Fruit fly (Drosophila melanogaster): Measurements from ENCODE around the gene CG32266.
A peak's percentile ranks its signal among the peaks of the same experiment; 100 is the strongest.

CG32266 gene

dm6 chr3L:3787595-3788151, 2.9 kb upstream of the CG32266 start (continued):
- TF ChIP-seq az2 (GFP tag; optimal IDR thresholded peaks at IDR 0.05) = no peak
- TF ChIP-seq CG7745 (tag; optimal IDR thresholded peaks at IDR 0.05) = no peak
- no peak for TF ChIP-seq CG7372 (GFP tag; IDR thresholded peaks at IDR 0.05)
- TF ChIP-seq CG34224 (GFP tag; IDR thresholded peaks at IDR 0.05; ENCODE audit: partially characterized antibody) = peak; percentile 36; the same call in 2 of the 3 replicates
- no peak for TF ChIP-seq pho (GFP tag; optimal IDR thresholded peaks at IDR 0.05)
- TF ChIP-seq HLH4C (GFP tag; IDR thresholded peaks at IDR 0.05; ENCODE audit: partially characterized antibody) = peak; percentile 29; the same call in 1 of the 3 replicates
- TF ChIP-seq CG15601 (tag; optimal IDR thresholded peaks at IDR 0.05) = peak; percentile 50
- TF ChIP-seq CG7786 (GFP tag; optimal IDR thresholded peaks at IDR 0.05) = no peak
- TF ChIP-seq CG3163 (GFP tag; optimal IDR thresholded peaks at IDR 0.05) = peak; percentile 52
- TF ChIP-seq CG12104 (GFP tag; optimal IDR thresholded peaks at IDR 0.05) = no peak
- TF ChIP-seq Tbp (GFP tag; optimal IDR thresholded peaks at IDR 0.05) = no peak
- TF ChIP-seq CG7987 (GFP tag; optimal IDR thresholded peaks at IDR 0.05) = no peak
- TF ChIP-seq NfI (GFP tag; optimal IDR thresholded peaks at IDR 0.05) = peak; percentile 27
- TF ChIP-seq CG2875 (GFP tag; optimal IDR thresholded peaks at IDR 0.05) = no peak
- no peak for TF ChIP-seq tin (GFP tag; optimal IDR thresholded peaks at IDR 0.05)
- no peak for TF ChIP-seq dysf (GFP tag; IDR thresholded peaks at IDR 0.05)
- no peak for TF ChIP-seq klu (GFP tag; IDR thresholded peaks at IDR 0.05)
- no peak for TF ChIP-seq vnd (GFP tag; IDR thresholded peaks at IDR 0.05; ENCODE audit: partially characterized antibody)
- TF ChIP-seq gfzf (GFP tag; optimal IDR thresholded peaks at IDR 0.05) = peak; percentile 92
- TF ChIP-seq ato (GFP tag; IDR thresholded peaks at IDR 0.05; ENCODE audit: partially characterized antibody) = peak; percentile 36; the same call in 1 of the 2 replicates
- no peak for TF ChIP-seq CG2678 (tag; optimal IDR thresholded peaks at IDR 0.05)
- no peak for TF ChIP-seq prd (optimal IDR thresholded peaks at IDR 0.05)
- TF ChIP-seq prd (GFP tag; IDR thresholded peaks at IDR 0.05) = 0 out of 3 replicates have a peak, but pooled peaks have one; percentile 6
- no peak for TF ChIP-seq E2f1 (GFP tag; IDR thresholded peaks at IDR 0.05)
- TF ChIP-seq CG11247 (GFP tag; IDR thresholded peaks at IDR 0.05) = no peak
- peak in 1 of 2 experiments; percentile 53 for TF ChIP-seq bsh (GFP tag; optimal IDR thresholded peaks at IDR 0.05)
- TF ChIP-seq CG5180 (GFP tag; optimal IDR thresholded peaks at IDR 0.05) = no peak
- peak; percentile 59; the same call in 1 of the 2 replicates for TF ChIP-seq Bgb (GFP tag; IDR thresholded peaks at IDR 0.05; ENCODE audit: partially characterized antibody)
- no peak for TF ChIP-seq sim (GFP tag; IDR thresholded peaks at IDR 0.05)
- TF ChIP-seq CG6791 (GFP tag; IDR thresholded peaks at IDR 0.05; ENCODE audit: partially characterized antibody) = 0 out of 3 replicates have a peak, but pooled peaks have one; percentile 5
- no peak for TF ChIP-seq pan (optimal IDR thresholded peaks at IDR 0.05)
- no peak for TF ChIP-seq pan (GFP tag; optimal IDR thresholded peaks at IDR 0.05 in 1 of 2, IDR thresholded peaks at IDR 0.05 in 1 of 2)
- peak; percentile 47 for TF ChIP-seq MESR4 (GFP tag; optimal IDR thresholded peaks at IDR 0.05)
- TF ChIP-seq Ssrp (tag; optimal IDR thresholded peaks at IDR 0.05) = no peak
- TF ChIP-seq CG31365 (tag; optimal IDR thresholded peaks at IDR 0.05) = no peak
- TF ChIP-seq Oaz (GFP tag; IDR thresholded peaks at IDR 0.05) = no peak
- TF ChIP-seq scrt (GFP tag; optimal IDR thresholded peaks at IDR 0.05) = peak; percentile 11
- peak; percentile 98 for TF ChIP-seq sqz (GFP tag; optimal IDR thresholded peaks at IDR 0.05)
- TF ChIP-seq CG17328 (GFP tag; IDR thresholded peaks at IDR 0.05) = peak; percentile 36; the same call in 1 of the 2 replicates
- TF ChIP-seq sug (tag; optimal IDR thresholded peaks at IDR 0.05) = peak; percentile 27
- TF ChIP-seq CG6689 (GFP tag; IDR thresholded peaks at IDR 0.05) = no peak
- peak; percentile 49 for TF ChIP-seq Mes4 (GFP tag; optimal IDR thresholded peaks at IDR 0.05)
- no peak for TF ChIP-seq Asciz (GFP tag; optimal IDR thresholded peaks at IDR 0.05)
- no peak for TF ChIP-seq CG8944 (GFP tag; optimal IDR thresholded peaks at IDR 0.05)
- no peak for TF ChIP-seq CTCF (GFP tag; optimal IDR thresholded peaks at IDR 0.05)
- no peak for TF ChIP-seq CG12236 (GFP tag; optimal IDR thresholded peaks at IDR 0.05)
- TF ChIP-seq Nf-YA (GFP tag; IDR thresholded peaks at IDR 0.05) = no peak
- TF ChIP-seq schlank (tag; optimal IDR thresholded peaks at IDR 0.05) = no peak
- TF ChIP-seq ewg (GFP tag; optimal IDR thresholded peaks at IDR 0.05) = peak; percentile 71
- TF ChIP-seq CG31441 (GFP tag; IDR thresholded peaks at IDR 0.05) = peak; percentile 20; the same call in 1 of the 2 replicates
- no peak for TF ChIP-seq crol (GFP tag; IDR thresholded peaks at IDR 0.05)

All from whole organism, embryonic.